Worm (Caenorhabditis elegans) whole organism, young adult: ENCODE results near the gene F43G6.17.
A peak's percentile ranks its signal among the peaks of the same experiment; 100 is the strongest.

Experiments used
- B0019.2 ChIP-seq: fragments of 200-800 bp; sonication (Bioruptor generic); conservative IDR thresholded peaks from 2 replicates; pipeline ENCODE4 v1.3.6; 2022; ENCODE audit warnings: missing genetic modification reagents, missing genetic modification characterization, missing compliant biosample characterization
- B0336.3 ChIP-seq: fragments of 200-800 bp; sonication (Bioruptor generic); IDR thresholded peaks from 2 replicates; pipeline ENCODE4 v1.3.6; 2022; ENCODE audit warnings: missing genetic modification characterization, missing compliant biosample characterization
- F52B5.7 ChIP-seq: sonication (generic microtip); optimal IDR thresholded peaks from 2 replicates; lab custom pipeline; 2016; ENCODE audit warnings: mild to moderate bottlenecking, missing genetic modification characterization, missing compliant biosample characterization
- F57C9.4 ChIP-seq: sonication (generic microtip); optimal IDR thresholded peaks from 2 replicates; lab custom pipeline; 2017; ENCODE audit warnings: mild to moderate bottlenecking, missing genetic modification characterization, missing compliant biosample characterization
- K12H6.12 ChIP-seq: fragments of 200-800 bp; sonication (Bioruptor generic); optimal IDR thresholded peaks from 2 replicates; lab custom pipeline; 2018; ENCODE audit warnings: mild to moderate bottlenecking, missing genetic modification characterization, missing compliant biosample characterization
- T26A5.8 ChIP-seq: sonication (generic microtip); optimal IDR thresholded peaks from 2 replicates; lab custom pipeline; 2016; ENCODE audit warnings: missing genetic modification characterization, missing compliant biosample characterization
- Y53F4B.3 ChIP-seq: fragments of 200-800 bp; sonication (Bioruptor generic); IDR thresholded peaks from 2 replicates; pipeline ENCODE4 v1.3.6; 2022; ENCODE audit warnings: missing genetic modification reagents, missing genetic modification characterization, missing compliant biosample characterization
- Y56A3A.18 ChIP-seq: fragments of 200-800 bp; sonication (Bioruptor generic); IDR thresholded peaks from 2 replicates; pipeline ENCODE4 v1.3.6; 2022; ENCODE audit warnings: missing genetic modification reagents, missing genetic modification characterization, missing compliant biosample characterization
- Y79H2A.3 ChIP-seq: fragments of 200-800 bp; sonication (Bioruptor generic); conservative IDR thresholded peaks from 2 replicates; pipeline ENCODE4 v1.3.6; 2022; ENCODE audit warnings: missing genetic modification reagents, missing genetic modification characterization, missing compliant biosample characterization
- Y95B8A.8 ChIP-seq: fragments of 200-800 bp; sonication (Bioruptor generic); IDR thresholded peaks from 2 replicates; pipeline ENCODE4 v1.3.6; 2022; ENCODE audit warnings: missing genetic modification reagents, missing genetic modification characterization, missing compliant biosample characterization
- ZK185.1 ChIP-seq: sonication (generic microtip); optimal IDR thresholded peaks from 2 replicates; lab custom pipeline; 2016; ENCODE audit warnings: mild to moderate bottlenecking, missing genetic modification characterization, missing compliant biosample characterization; ENCODE audit not compliant: poor library complexity, severe bottlenecking
- aptf-2 ChIP-seq: fragments of 200-800 bp; sonication (Bioruptor generic); conservative IDR thresholded peaks from 2 replicates; pipeline ENCODE4 v1.3.6; 2022; ENCODE audit warnings: missing genetic modification reagents, missing genetic modification characterization, missing compliant biosample characterization
- aptf-3 ChIP-seq: fragments of 200-800 bp; sonication (Bioruptor generic); IDR thresholded peaks from 2 replicates; pipeline ENCODE4 v1.3.6; 2022; ENCODE audit warnings: missing genetic modification characterization, missing compliant biosample characterization
- attf-3 ChIP-seq: fragments of 200-800 bp; sonication (Bioruptor generic); conservative IDR thresholded peaks from 2 replicates; pipeline ENCODE4 v1.3.6; 2022; ENCODE audit warnings: missing genetic modification reagents, missing genetic modification characterization, missing compliant biosample characterization
- cebp-1 ChIP-seq, 2 experiments: fragments of 200-800 bp in 1 of 2; sonication (Bioruptor generic) in 1 of 2; sonication (generic microtip) in 1 of 2; IDR thresholded peaks in 1 of 2; optimal IDR thresholded peaks in 1 of 2; 2 replicates each; pipeline versions ENCODE4 v1.3.6 to Lab custom; 2017 to 2022; ENCODE audit warnings: missing compliant biosample characterization in 2 of 2, missing genetic modification characterization in 2 of 2, mild to moderate bottlenecking in 1 of 2, missing genetic modification reagents in 1 of 2, moderate library complexity in 1 of 2
- cebp-2 ChIP-seq: fragments of 200-800 bp; sonication (Bioruptor generic); IDR thresholded peaks from 2 replicates; pipeline ENCODE4 v1.3.6; 2022; ENCODE audit warnings: missing genetic modification characterization, missing compliant biosample characterization
- ceh-100 ChIP-seq: fragments of 200-800 bp; sonication (Bioruptor generic); IDR thresholded peaks from 2 replicates; pipeline ENCODE4 v1.3.6; 2022; ENCODE audit warnings: missing genetic modification reagents, missing genetic modification characterization, missing compliant biosample characterization
- ceh-27 ChIP-seq: fragments of 200-800 bp; sonication (Bioruptor generic); optimal IDR thresholded peaks from 2 replicates; lab custom pipeline; 2018; ENCODE audit warnings: mild to moderate bottlenecking, missing genetic modification characterization, moderate library complexity, missing compliant biosample characterization
- ceh-40 ChIP-seq: fragments of 200-800 bp; sonication (Bioruptor generic); IDR thresholded peaks from 2 replicates; pipeline ENCODE4 v1.3.6; 2022; ENCODE audit warnings: missing genetic modification characterization, missing compliant biosample characterization
- ceh-58 ChIP-seq: fragments of 200-800 bp; sonication (Bioruptor generic); IDR thresholded peaks from 2 replicates; pipeline ENCODE4 v1.3.6; 2022; ENCODE audit warnings: missing genetic modification characterization, missing compliant biosample characterization
- chd-7 ChIP-seq: sonication (generic microtip); optimal IDR thresholded peaks from 2 replicates; lab custom pipeline; 2016; ENCODE audit warnings: mild to moderate bottlenecking, missing genetic modification characterization, moderate library complexity, missing compliant biosample characterization
- egl-44 ChIP-seq: fragments of 200-800 bp; sonication (Bioruptor generic); IDR thresholded peaks from 2 replicates; pipeline ENCODE4 v1.3.6; 2022; ENCODE audit warnings: missing genetic modification reagents, missing genetic modification characterization, missing compliant biosample characterization
- egrh-3 ChIP-seq: fragments of 200-800 bp; sonication (Bioruptor generic); IDR thresholded peaks from 2 replicates; pipeline ENCODE4 v1.3.6; 2022; ENCODE audit warnings: missing genetic modification reagents, missing genetic modification characterization, missing compliant biosample characterization
- gei-17 ChIP-seq: fragments of 200-800 bp; sonication (Bioruptor generic); optimal IDR thresholded peaks from 2 replicates; lab custom pipeline; 2018; ENCODE audit warnings: mild to moderate bottlenecking, missing genetic modification characterization, missing compliant biosample characterization
- hsf-1 ChIP-seq: fragments of 200-800 bp; sonication (Bioruptor generic); IDR thresholded peaks from 2 replicates; pipeline ENCODE4 v1.3.6; 2022; ENCODE audit warnings: missing genetic modification reagents, missing genetic modification characterization, missing compliant biosample characterization
- lag-1 ChIP-seq: fragments of 200-800 bp; sonication (Bioruptor generic); IDR thresholded peaks from 2 replicates; pipeline ENCODE4 v1.3.6; 2022; ENCODE audit warnings: missing genetic modification reagents, missing genetic modification characterization, missing compliant biosample characterization
- let-526 ChIP-seq: fragments of 200-800 bp; sonication (Bioruptor generic); IDR thresholded peaks from 2 replicates; pipeline ENCODE4 v1.3.6; 2022; ENCODE audit warnings: missing genetic modification reagents, missing genetic modification characterization, missing compliant biosample characterization
- lin-35 ChIP-seq, 3 experiments: fragments of 150-350 bp in 2 of 3; sonication (generic microtip) in 1 of 3; optimal IDR thresholded peaks; 2 replicates each; lab custom pipeline; 2014 to 2018; ENCODE audit warnings: missing biosample characterization in 3 of 3, missing genetic modification characterization in 3 of 3, missing genetic modification reagents in 3 of 3
- lin-40 ChIP-seq: sonication (generic microtip); optimal IDR thresholded peaks from 2 replicates; lab custom pipeline; 2016; ENCODE audit warnings: missing genetic modification characterization, mild to moderate bottlenecking, missing compliant biosample characterization, missing genotype, missing genetic modification reagents
- lsl-1 ChIP-seq: fragments of 200-800 bp; sonication (Bioruptor generic); optimal IDR thresholded peaks from 2 replicates; lab custom pipeline; 2018; ENCODE audit warnings: mild to moderate bottlenecking, missing genetic modification characterization, moderate library complexity, missing compliant biosample characterization
- madf-3 ChIP-seq: fragments of 200-800 bp; sonication (Bioruptor generic); IDR thresholded peaks from 2 replicates; pipeline ENCODE4 v1.3.6; 2022; ENCODE audit warnings: missing genetic modification reagents, missing genetic modification characterization, missing compliant biosample characterization
- madf-6 ChIP-seq: fragments of 200-800 bp; sonication (Bioruptor generic); IDR thresholded peaks from 2 replicates; pipeline ENCODE4 v1.3.6; 2022; ENCODE audit warnings: missing genetic modification reagents, missing genetic modification characterization, missing compliant biosample characterization
- mcd-1 ChIP-seq: fragments of 200-800 bp; sonication (Bioruptor generic); IDR thresholded peaks from 2 replicates; pipeline ENCODE4 v1.3.6; 2022; ENCODE audit warnings: missing genetic modification reagents, missing genetic modification characterization, missing compliant biosample characterization
- nfya-2 ChIP-seq: fragments of 200-800 bp; sonication (Bioruptor generic); IDR thresholded peaks from 2 replicates; pipeline ENCODE4 v1.3.6; 2022; ENCODE audit warnings: missing genetic modification reagents, missing genetic modification characterization, missing compliant biosample characterization
- nfyb-1 ChIP-seq: fragments of 200-800 bp; sonication (Bioruptor generic); IDR thresholded peaks from 2 replicates; pipeline ENCODE4 v1.3.6; 2022; ENCODE audit warnings: missing genetic modification reagents, missing genetic modification characterization, missing compliant biosample characterization
- nhr-120 ChIP-seq: fragments of 200-800 bp; sonication (Bioruptor generic); IDR thresholded peaks from 2 replicates; pipeline ENCODE4 v1.3.6; 2022; ENCODE audit warnings: missing genetic modification characterization, missing compliant biosample characterization
- pbrm-1 ChIP-seq: fragments of 200-800 bp; sonication (Bioruptor generic); IDR thresholded peaks from 2 replicates; pipeline ENCODE4 v1.3.6; 2022; ENCODE audit warnings: missing genetic modification reagents, missing genetic modification characterization, missing compliant biosample characterization
- rcor-1 ChIP-seq: fragments of 200-800 bp; sonication (Bioruptor generic); IDR thresholded peaks from 2 replicates; pipeline ENCODE4 v1.3.6; 2022; ENCODE audit warnings: missing genetic modification reagents, missing genetic modification characterization, missing compliant biosample characterization
- repo-1 ChIP-seq: sonication (generic microtip); optimal IDR thresholded peaks from 2 replicates; lab custom pipeline; 2017; ENCODE audit warnings: mild to moderate bottlenecking, missing genetic modification characterization, missing compliant biosample characterization
- sea-2 ChIP-seq: fragments of 200-800 bp; sonication (Bioruptor generic); IDR thresholded peaks from 2 replicates; pipeline ENCODE4 v1.3.6; 2022; ENCODE audit warnings: missing genetic modification characterization, missing compliant biosample characterization
- tbx-9 ChIP-seq: sonication (generic microtip); optimal IDR thresholded peaks from 2 replicates; lab custom pipeline; 2016; ENCODE audit warnings: borderline replicate concordance, missing genetic modification characterization, inconsistent platforms, missing compliant biosample characterization
- zfh-2 ChIP-seq: fragments of 200-800 bp; sonication (Bioruptor generic); conservative IDR thresholded peaks from 2 replicates; pipeline ENCODE4 v1.3.6; 2022; ENCODE audit warnings: missing genetic modification reagents, missing genetic modification characterization, missing compliant biosample characterization
- zim-3 ChIP-seq: sonication (generic microtip); optimal IDR thresholded peaks from 2 replicates; lab custom pipeline; 2017; ENCODE audit warnings: mild to moderate bottlenecking, missing genetic modification characterization, moderate library complexity, missing compliant biosample characterization
- ztf-22 ChIP-seq: fragments of 200-800 bp; sonication (Bioruptor generic); optimal IDR thresholded peaks from 2 replicates; lab custom pipeline; 2018; ENCODE audit warnings: mild to moderate bottlenecking, missing genetic modification characterization, moderate library complexity, missing compliant biosample characterization
- ztf-26 ChIP-seq: sonication (generic microtip); optimal IDR thresholded peaks from 2 replicates; lab custom pipeline; 2017; ENCODE audit warnings: missing genetic modification characterization, missing compliant biosample characterization
- ztf-28 ChIP-seq: fragments of 200-800 bp; sonication (Bioruptor generic); IDR thresholded peaks from 2 replicates; pipeline ENCODE4 v1.3.6; 2022; ENCODE audit warnings: missing genetic modification reagents, missing genetic modification characterization, missing compliant biosample characterization
- ztf-3 ChIP-seq: fragments of 200-800 bp; sonication (Bioruptor generic); optimal IDR thresholded peaks from 2 replicates; lab custom pipeline; 2018; ENCODE audit warnings: mild to moderate bottlenecking, missing genetic modification characterization, missing compliant biosample characterization
- ztf-6 ChIP-seq: fragments of 200-800 bp; sonication (Bioruptor generic); IDR thresholded peaks from 2 replicates; pipeline ENCODE4 v1.3.6; 2022; ENCODE audit warnings: missing genetic modification reagents, missing genetic modification characterization, missing compliant biosample characterization

Gene F43G6.17

ce11 chrII:11759277-11759676 is 43.3 kb upstream of the F43G6.17 start, which contains the start of the genes F44E5.4 and F44E5.5:
F44E5.4 (minus strand) TSS chrII:11759311.
F44E5.5 (plus strand) TSS chrII:11759662.
- TF ChIP-seq ceh-40 (GFP tag; lab: Robert Waterston, UW) (peak; percentile 95), mcd-1 (GFP tag; lab: Robert Waterston, UW) (peak; percentile 97), rcor-1 (GFP tag; lab: Robert Waterston, UW) (peak; percentile 92), nhr-120 (GFP tag; lab: Robert Waterston, UW) (peak; percentile 99), Y79H2A.3 (GFP tag; lab: Robert Waterston, UW) (peak; percentile 99), B0019.2 (GFP tag; lab: Robert Waterston, UW) (peak; percentile 71; the same call in 1 of the 2 replicates), chd-7 (peak; percentile 99), madf-3 (GFP tag; lab: Robert Waterston, UW) (peak; percentile 93), nfya-2 (GFP tag; lab: Robert Waterston, UW) (peak; percentile 96), ceh-58 (GFP tag; lab: Robert Waterston, UW) (peak; percentile 97), let-526 (peak; percentile 100), ztf-26 (tag; lab: Kevin White, UChicago) (peak; percentile 97), ztf-22 (GFP tag; lab: Kevin White, UChicago) (peak; percentile 97), hsf-1 (GFP tag; lab: Robert Waterston, UW) (peak; percentile 100), madf-6 (GFP tag; lab: Robert Waterston, UW) (peak; percentile 88), egrh-3 (GFP tag; lab: Robert Waterston, UW) (peak; percentile 93), sea-2 (GFP tag; lab: Robert Waterston, UW) (peak; percentile 99), attf-3 (GFP tag; lab: Robert Waterston, UW) (peak; percentile 83), ztf-3 (GFP tag; lab: Kevin White, UChicago) (peak; percentile 98), K12H6.12 (tag; lab: Kevin White, UChicago) (peak; percentile 92), cebp-1 (GFP tag; IDR thresholded peaks at IDR 0.05; lab: Robert Waterston, UW) (peak; percentile 89), cebp-1 (tag; optimal IDR thresholded peaks at IDR 0.05; lab: Kevin White, UChicago) (peak; percentile 80), lag-1 (0 out of 2 replicates have a peak, but pooled peaks have one; percentile 89), egl-44 (GFP tag; lab: Robert Waterston, UW) (peak; percentile 98), zfh-2 (GFP tag; lab: Robert Waterston, UW) (peak; percentile 79), F57C9.4 (tag; lab: Kevin White, UChicago) (peak; percentile 97), F52B5.7 (tag; lab: Kevin White, UChicago) (peak; percentile 98), tbx-9 (tag; lab: Kevin White, UChicago) (peak; percentile 93), repo-1 (tag; lab: Kevin White, UChicago) (peak; percentile 97), ZK185.1 (peak; percentile 65), ztf-28 (GFP tag; lab: Robert Waterston, UW) (peak; percentile 79), T26A5.8 (tag; lab: Kevin White, UChicago) (peak; percentile 89), nfyb-1 (peak; percentile 99), aptf-2 (GFP tag; lab: Robert Waterston, UW) (peak; percentile 88), lin-35 (GFP tag; optimal IDR thresholded peaks at IDR 0.05; lab: Kevin White, UChicago) (peak in 1 of 3 experiments; percentile 87), zim-3 (peak; percentile 99), Y53F4B.3 (GFP tag; lab: Robert Waterston, UW) (peak; percentile 38; the same call in 1 of the 2 replicates), Y56A3A.18 (GFP tag; lab: Robert Waterston, UW) (peak; percentile 99), ceh-27 (GFP tag; lab: Kevin White, UChicago) (peak; percentile 83), ztf-6 (GFP tag; lab: Robert Waterston, UW) (peak; percentile 95), Y95B8A.8 (GFP tag; lab: Robert Waterston, UW) (peak; percentile 97), aptf-3 (GFP tag; lab: Robert Waterston, UW) (peak; percentile 100), ceh-100 (GFP tag; lab: Robert Waterston, UW) (peak; percentile 88), cebp-2 (GFP tag; lab: Robert Waterston, UW) (peak; percentile 100), pbrm-1 (GFP tag; lab: Robert Waterston, UW) (peak; percentile 99), lsl-1 (GFP tag; lab: Kevin White, UChicago) (peak; percentile 65), gei-17 (peak; percentile 89), lin-40 (tag; lab: Kevin White, UChicago) (peak; percentile 97), B0336.3 (peak; percentile 87)
